Worm (Caenorhabditis elegans): Measurements from ENCODE around the gene F42A6.6.

The F42A6.6 gene

DNA sequence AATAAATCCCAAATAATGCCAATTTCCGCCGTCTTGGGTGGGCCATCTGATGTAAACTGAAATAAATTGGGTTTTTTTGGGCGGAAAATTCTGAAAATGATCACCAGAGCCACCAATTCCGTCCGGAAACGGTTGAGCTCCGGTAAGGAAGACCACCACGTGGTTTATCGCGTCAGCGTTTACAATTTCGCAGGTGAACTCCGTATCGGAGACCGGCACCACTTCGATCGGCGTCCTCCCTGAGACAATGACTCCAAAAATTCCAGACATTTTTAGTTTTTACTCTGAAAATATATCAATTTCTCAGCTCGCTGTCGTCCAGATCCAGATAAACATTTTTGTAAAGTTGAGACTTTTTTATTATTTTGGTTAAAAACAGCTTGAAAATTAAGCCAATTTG lies at the start of gene F42A6.6:
Gene F42A6.6 (minus strand): TSS at position 289 of the 400 bp plus-strand sequence.
- TF ChIP-seq zag-1 (tag; optimal IDR thresholded peaks at IDR 0.05) (no peak), lin-13 (GFP tag; optimal IDR thresholded peaks at IDR 0.05) (peak; percentile 13), sem-4 (tag; optimal IDR thresholded peaks at IDR 0.05) (peak; percentile 4), lsy-2 (tag; optimal IDR thresholded peaks at IDR 0.05) (peak in 1 of 2 experiments; percentile 33), gmeb-1 (tag; optimal IDR thresholded peaks at IDR 0.05) (peak; percentile 39), lin-11 (tag; optimal IDR thresholded peaks at IDR 0.05) (no peak), nhr-21 (tag; optimal IDR thresholded peaks at IDR 0.05) (peak; percentile 11), fos-1 (tag; optimal IDR thresholded peaks at IDR 0.05) (no peak), sma-9 (GFP tag; optimal IDR thresholded peaks at IDR 0.05) (peak; percentile 29), sma-9 (tag; optimal IDR thresholded peaks at IDR 0.05) (no peak), ama-1 (optimal IDR thresholded peaks at IDR 0.05) (peak; percentile 72)

ce11 chrIV:3385337-3386215 lies 48.9 kb upstream of the F42A6.6 start, which contains the start of gene mai-2:
Gene mai-2, plus strand, starts transcription at chrIV:3385910.
- TF ChIP-seq dmd-4 (tag; optimal IDR thresholded peaks at IDR 0.05) = no peak
- no peak for TF ChIP-seq unc-39 (tag; optimal IDR thresholded peaks at IDR 0.05)
- TF ChIP-seq elt-3 (tag; optimal IDR thresholded peaks at IDR 0.05) = no peak
- peak; percentile 25 for TF ChIP-seq sma-9 (GFP tag; optimal IDR thresholded peaks at IDR 0.05)
- TF ChIP-seq sma-9 (tag; optimal IDR thresholded peaks at IDR 0.05) = no peak
- peak; percentile 76 for TF ChIP-seq C34F6.9 (tag; optimal IDR thresholded peaks at IDR 0.05)
- TF ChIP-seq nhr-237 (tag; optimal IDR thresholded peaks at IDR 0.05) = no peak
- peak; percentile 8 for TF ChIP-seq sem-4 (tag; optimal IDR thresholded peaks at IDR 0.05)
- TF ChIP-seq lin-13 (GFP tag; optimal IDR thresholded peaks at IDR 0.05) = peak; percentile 51
- no peak for TF ChIP-seq zag-1 (tag; optimal IDR thresholded peaks at IDR 0.05)
- TF ChIP-seq gmeb-1 (tag; optimal IDR thresholded peaks at IDR 0.05) = peak; percentile 90
- peak; percentile 63 for TF ChIP-seq sma-3 (GFP tag; optimal IDR thresholded peaks at IDR 0.05)
- no peak for TF ChIP-seq ZK546.5 (tag; optimal IDR thresholded peaks at IDR 0.05)
- peak; percentile 51 for TF ChIP-seq nhr-129 (tag; optimal IDR thresholded peaks at IDR 0.05)
- peak; percentile 82 for TF ChIP-seq unc-55 (GFP tag; optimal IDR thresholded peaks at IDR 0.05)
- TF ChIP-seq peb-1 (tag; optimal IDR thresholded peaks at IDR 0.05) = no peak
- TF ChIP-seq nhr-10 (tag; optimal IDR thresholded peaks at IDR 0.05) = no peak
- TF ChIP-seq blmp-1 (tag; optimal IDR thresholded peaks at IDR 0.05; ENCODE audit: insufficient read depth) = peak; percentile 42
- peak; percentile 75 to 81 for TF ChIP-seq lsy-2 (tag; optimal IDR thresholded peaks at IDR 0.05)
- no peak for TF ChIP-seq elt-1 (tag; optimal IDR thresholded peaks at IDR 0.05)
- TF ChIP-seq lin-11 (tag; optimal IDR thresholded peaks at IDR 0.05) = peak; percentile 48
- peak; percentile 54 for TF ChIP-seq crh-2 (tag; optimal IDR thresholded peaks at IDR 0.05)
- TF ChIP-seq ztf-4 (tag; optimal IDR thresholded peaks at IDR 0.05) = peak; percentile 39
- peak in 1 of 2 experiments; percentile 16 for TF ChIP-seq mdl-1 (tag; optimal IDR thresholded peaks at IDR 0.05)
- peak; percentile 20 for TF ChIP-seq nhr-25 (tag; optimal IDR thresholded peaks at IDR 0.05)
- peak; percentile 51 for TF ChIP-seq F13H6.1 (tag; optimal IDR thresholded peaks at IDR 0.05)
- TF ChIP-seq skn-1 (tag; optimal IDR thresholded peaks at IDR 0.05) = no peak
- TF ChIP-seq ama-1 (optimal IDR thresholded peaks at IDR 0.05) = peak; percentile 52

DNA sequence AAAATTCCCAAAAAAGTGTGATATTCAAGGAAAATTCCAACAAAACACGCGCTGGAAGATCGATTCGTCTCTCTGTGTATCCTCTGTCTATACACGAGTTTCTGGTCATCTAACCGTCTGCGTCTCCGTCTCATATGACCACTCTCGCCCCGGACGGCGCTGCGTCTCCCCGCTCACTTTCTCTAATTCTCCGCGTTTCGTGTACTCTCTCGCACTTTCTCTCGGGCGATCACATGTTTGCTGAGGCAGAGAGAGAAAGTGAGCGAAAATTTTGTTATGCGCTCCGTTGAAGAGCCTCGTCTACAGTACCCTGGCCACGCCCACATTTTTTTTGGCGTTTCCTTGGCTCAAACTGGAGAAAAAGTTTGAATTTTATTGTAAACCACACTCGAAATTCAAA lies 47.9 kb upstream of the F42A6.6 start:
- TF ChIP-seq nhr-25 (tag; optimal IDR thresholded peaks at IDR 0.05) = peak; percentile 90
- TF ChIP-seq peb-1 (tag; optimal IDR thresholded peaks at IDR 0.05) = no peak
- TF ChIP-seq ceh-16 (tag; optimal IDR thresholded peaks at IDR 0.05) = peak; percentile 16
- no peak for TF ChIP-seq ztf-1 (GFP tag; conservative IDR thresholded peaks at IDR 0.05)
- peak; percentile 84 for TF ChIP-seq unc-55 (GFP tag; optimal IDR thresholded peaks at IDR 0.05)
- peak; percentile 92 for TF ChIP-seq crh-2 (tag; optimal IDR thresholded peaks at IDR 0.05)
- TF ChIP-seq Y55F3AM.14 (GFP tag; optimal IDR thresholded peaks at IDR 0.05) = peak; percentile 70
- TF ChIP-seq mdl-1 (tag; optimal IDR thresholded peaks at IDR 0.05) = peak; percentile 75 to 93
- no peak for TF ChIP-seq R02D3.7 (tag; optimal IDR thresholded peaks at IDR 0.05)
- peak; percentile 71 for TF ChIP-seq ceh-82 (tag; optimal IDR thresholded peaks at IDR 0.05)
- TF ChIP-seq dmd-4 (tag; optimal IDR thresholded peaks at IDR 0.05) = no peak
- TF ChIP-seq mab-5 (tag; optimal IDR thresholded peaks at IDR 0.05) = peak; percentile 79
- TF ChIP-seq aly-2 (tag; optimal IDR thresholded peaks at IDR 0.05) = no peak
- no peak for TF ChIP-seq alr-1 (tag; optimal IDR thresholded peaks at IDR 0.05)
- peak; percentile 85 to 96 for TF ChIP-seq lsy-2 (tag; optimal IDR thresholded peaks at IDR 0.05)
- no peak for TF ChIP-seq nhr-23 (tag; optimal IDR thresholded peaks at IDR 0.05)
- peak; percentile 9 for TF ChIP-seq nhr-10 (tag; optimal IDR thresholded peaks at IDR 0.05)
- TF ChIP-seq elt-3 (tag; optimal IDR thresholded peaks at IDR 0.05) = no peak
- TF ChIP-seq nhr-12 (tag; optimal IDR thresholded peaks at IDR 0.05) = no peak
- TF ChIP-seq zag-1 (tag; optimal IDR thresholded peaks at IDR 0.05) = peak; percentile 48
- TF ChIP-seq unc-39 (tag; optimal IDR thresholded peaks at IDR 0.05) = no peak
- peak; percentile 4 for TF ChIP-seq nhr-237 (tag; optimal IDR thresholded peaks at IDR 0.05)
- no peak for TF ChIP-seq skn-1 (tag; optimal IDR thresholded peaks at IDR 0.05)
- TF ChIP-seq ztf-4 (tag; optimal IDR thresholded peaks at IDR 0.05) = peak; percentile 81
- TF ChIP-seq blmp-1 (tag; optimal IDR thresholded peaks at IDR 0.05; ENCODE audit: insufficient read depth) = peak; percentile 95
- no peak for TF ChIP-seq nhr-77 (tag; optimal IDR thresholded peaks at IDR 0.05)
- TF ChIP-seq lin-11 (tag; optimal IDR thresholded peaks at IDR 0.05) = peak; percentile 86
- peak; percentile 84 for TF ChIP-seq sem-4 (tag; optimal IDR thresholded peaks at IDR 0.05)
- peak; percentile 82 for TF ChIP-seq egl-27 (tag; optimal IDR thresholded peaks at IDR 0.05)
- TF ChIP-seq mbf-1 (tag; optimal IDR thresholded peaks at IDR 0.05) = no peak
- no peak for TF ChIP-seq unc-62 (GFP tag; optimal IDR thresholded peaks at IDR 0.05)
- peak; percentile 94 for TF ChIP-seq F13H6.1 (tag; optimal IDR thresholded peaks at IDR 0.05)
- no peak for TF ChIP-seq lin-39 (tag; optimal IDR thresholded peaks at IDR 0.05)

All from whole organism, L2 larva.